Fruit fly (Drosophila melanogaster) whole organism, embryonic: ENCODE results near the gene CG46304.

Source experiments
- Awh ChIP-seq: fragments of 200-800 bp; sonication (Bioruptor generic); IDR thresholded peaks from 2 replicates; pipeline ENCODE4, ENCODE4 v1.3.6; 2022; ENCODE audit warnings: missing biosample characterization, missing genetic modification characterization
- C15 ChIP-seq: fragments of 200-800 bp; sonication (Bioruptor generic); IDR thresholded peaks from 3 replicates; pipeline ENCODE4 v1.3.6; 2022; ENCODE audit warnings: missing biosample characterization, missing genetic modification characterization
- CG1024 ChIP-seq: fragments of 200-800 bp; sonication (Bioruptor generic); IDR thresholded peaks from 2 replicates; pipeline ENCODE4 v1.3.6; 2022; ENCODE audit warnings: missing biosample characterization, missing genetic modification characterization
- CG10366 ChIP-seq: fragments of 200-800 bp; sonication (Bioruptor generic); IDR thresholded peaks from 2 replicates; pipeline ENCODE4 v1.3.6; 2022; ENCODE audit warnings: missing biosample characterization, missing genetic modification characterization
- CG11093 ChIP-seq: fragments of 200-800 bp; sonication (Bioruptor generic); IDR thresholded peaks from 3 replicates; pipeline ENCODE4 v1.3.6; 2022; ENCODE audit warnings: missing biosample characterization, missing genetic modification characterization
- CG11456 ChIP-seq: fragments of 200-800 bp; sonication (Bioruptor generic); IDR thresholded peaks from 3 replicates; pipeline ENCODE4 v1.3.6; 2022; ENCODE audit warnings: missing biosample characterization, missing genetic modification characterization
- CG11504 ChIP-seq: fragments of 200-800 bp; sonication (Bioruptor generic); optimal IDR thresholded peaks from 3 replicates; lab custom pipeline; 2019; ENCODE audit warnings: missing biosample characterization, mild to moderate bottlenecking, missing genetic modification characterization, moderate library complexity
- CG12942 ChIP-seq: fragments of 200-800 bp; sonication (Bioruptor generic); optimal IDR thresholded peaks from 3 replicates; lab custom pipeline; 2016; ENCODE audit warnings: missing biosample characterization, missing genetic modification characterization
- CG17359 ChIP-seq: fragments of 200-800 bp; sonication (Bioruptor generic); optimal IDR thresholded peaks from 3 replicates; lab custom pipeline; 2018; ENCODE audit warnings: missing biosample characterization, mild to moderate bottlenecking, missing genetic modification characterization, moderate library complexity
- CG18599 ChIP-seq: fragments of 200-800 bp; sonication (Bioruptor generic); optimal IDR thresholded peaks from 3 replicates; lab custom pipeline; 2017; ENCODE audit warnings: missing biosample characterization, missing genetic modification characterization, mild to moderate bottlenecking, moderate library complexity, missing genetic modification reagents
- CG18619 ChIP-seq: fragments of 200-800 bp; sonication (Bioruptor generic); optimal IDR thresholded peaks from 3 replicates; lab custom pipeline; 2017; ENCODE audit warnings: missing biosample characterization, mild to moderate bottlenecking, missing genetic modification characterization
- CG2116 ChIP-seq: fragments of 200-800 bp; sonication (Bioruptor generic); optimal IDR thresholded peaks from 3 replicates; lab custom pipeline; 2018; ENCODE audit warnings: missing biosample characterization, mild to moderate bottlenecking, missing genetic modification characterization
- CG2199 ChIP-seq: fragments of 200-800 bp; sonication (Bioruptor generic); IDR thresholded peaks from 3 replicates; pipeline ENCODE4 v1.3.6; 2022; ENCODE audit warnings: missing biosample characterization, missing genetic modification characterization
- CG2712 ChIP-seq: fragments of 200-800 bp; optimal IDR thresholded peaks from 3 replicates; lab custom pipeline; 2019; ENCODE audit warnings: missing biosample characterization, mild to moderate bottlenecking, missing genetic modification characterization, moderate library complexity
- CG30403 ChIP-seq: fragments of 200-800 bp; sonication (Bioruptor generic); optimal IDR thresholded peaks from 3 replicates; lab custom pipeline; 2016; ENCODE audit warnings: missing biosample characterization, missing genetic modification characterization
- CG3163 ChIP-seq: fragments of 200-800 bp; sonication (Bioruptor generic); optimal IDR thresholded peaks from 3 replicates; lab custom pipeline; 2016; ENCODE audit warnings: missing biosample characterization, missing genetic modification characterization
- CG3838 ChIP-seq: fragments of 200-800 bp; sonication (Bioruptor generic); optimal IDR thresholded peaks from 3 replicates; lab custom pipeline; 2016; ENCODE audit warnings: missing biosample characterization, missing genetic modification characterization
- CG4820 ChIP-seq: fragments of 200-800 bp; sonication (Bioruptor generic); optimal IDR thresholded peaks from 3 replicates; lab custom pipeline; 2016; ENCODE audit warnings: missing biosample characterization, missing genetic modification characterization
- CG5245 ChIP-seq: fragments of 200-800 bp; sonication (Bioruptor generic); optimal IDR thresholded peaks from 3 replicates; lab custom pipeline; 2016; ENCODE audit warnings: missing biosample characterization, missing genetic modification characterization
- CG6175 ChIP-seq: fragments of 200-800 bp; sonication (Bioruptor generic); IDR thresholded peaks from 3 replicates; pipeline ENCODE4 v1.3.6; 2022; ENCODE audit warnings: missing biosample characterization, missing genetic modification characterization
- CHES-1-like ChIP-seq: fragments of 200-800 bp; sonication (Bioruptor generic); optimal IDR thresholded peaks from 2 replicates; lab custom pipeline; 2016; ENCODE audit warnings: missing biosample characterization, missing genetic modification characterization
- Drgx ChIP-seq: fragments of 200-800 bp; sonication (Bioruptor generic); IDR thresholded peaks from 2 replicates; pipeline ENCODE4 v1.3.6; 2022; ENCODE audit warnings: missing biosample characterization, missing genetic modification characterization
- ERR ChIP-seq: fragments of 200-800 bp; sonication (Bioruptor generic); optimal IDR thresholded peaks from 2 replicates; lab custom pipeline; 2016; ENCODE audit warnings: missing biosample characterization, missing genetic modification characterization
- Eip74EF ChIP-seq, 2 experiments: fragments of 200-800 bp in 1 of 2; fragments of >200 bp in 1 of 2; sonication (Bioruptor generic) in 1 of 2; optimal IDR thresholded peaks; 2 replicates each; lab custom pipeline; 2017 to 2019; ENCODE audit warnings: missing biosample characterization in 2 of 2, missing genetic modification characterization in 2 of 2, mild to moderate bottlenecking in 1 of 2, moderate library complexity in 1 of 2
- Ets65A ChIP-seq: fragments of 200-800 bp; sonication (Bioruptor generic); peaks from one replicate; lab custom pipeline; 2016; ENCODE audit warnings: missing biosample characterization, missing genetic modification characterization
- Gsc ChIP-seq: fragments of 200-800 bp; sonication (Bioruptor generic); IDR thresholded peaks from 2 replicates; pipeline ENCODE4 v1.3.6; 2022; ENCODE audit warnings: missing biosample characterization, missing genetic modification characterization
- HmgD ChIP-seq: fragments of 200-800 bp; sonication (Bioruptor generic); optimal IDR thresholded peaks from 3 replicates; lab custom pipeline; 2016; ENCODE audit warnings: missing biosample characterization, missing genetic modification characterization
- HmgZ ChIP-seq: fragments of 200-800 bp; sonication (Bioruptor generic); optimal IDR thresholded peaks from 2 replicates; lab custom pipeline; 2018; ENCODE audit warnings: missing biosample characterization, mild to moderate bottlenecking, missing genetic modification characterization
- Hr78 ChIP-seq, 2 experiments: fragments of 200-800 bp in 1 of 2; fragments of >200 bp in 1 of 2; sonication (Bioruptor generic) in 1 of 2; optimal IDR thresholded peaks; 2 replicates each; lab custom pipeline; 2017 to 2019; ENCODE audit warnings: missing biosample characterization in 2 of 2, missing genetic modification characterization in 2 of 2, mild to moderate bottlenecking in 1 of 2, moderate library complexity in 1 of 2
- Kr ChIP-seq: fragments of 200-800 bp; sonication (Bioruptor generic); optimal IDR thresholded peaks from 2 replicates; lab custom pipeline; 2017; ENCODE audit warnings: missing biosample characterization, mild to moderate bottlenecking, missing genetic modification characterization
- Med ChIP-seq: fragments of 200-800 bp; sonication (Bioruptor generic); peaks from one replicate; lab custom pipeline; 2016; ENCODE audit warnings: missing biosample characterization, missing genetic modification characterization, mild to moderate bottlenecking, inconsistent platforms, moderate library complexity
- NFAT ChIP-seq: fragments of 200-800 bp; sonication (Bioruptor generic); IDR thresholded peaks from 2 replicates; pipeline ENCODE4 v1.3.6; 2022; ENCODE audit warnings: missing biosample characterization, missing genetic modification characterization
- PHDP ChIP-seq: fragments of 200-800 bp; sonication (Bioruptor generic); optimal IDR thresholded peaks from 3 replicates; lab custom pipeline; 2018; ENCODE audit warnings: missing biosample characterization, mild to moderate bottlenecking, missing genetic modification characterization, moderate library complexity
- Sox102F ChIP-seq: fragments of 200-800 bp; sonication (Bioruptor generic); optimal IDR thresholded peaks from 2 replicates; lab custom pipeline; 2018; ENCODE audit warnings: missing biosample characterization, mild to moderate bottlenecking, missing genetic modification characterization, moderate library complexity
- Usf ChIP-seq: fragments of 200-800 bp; sonication (Bioruptor generic); optimal IDR thresholded peaks from 2 replicates; lab custom pipeline; 2017; ENCODE audit warnings: missing genotype, missing biosample characterization, missing genetic modification characterization
- abd-A ChIP-seq: fragments of 200-800 bp; sonication (Bioruptor generic); optimal IDR thresholded peaks from 3 replicates; lab custom pipeline; 2019; ENCODE audit warnings: missing biosample characterization, mild to moderate bottlenecking, missing genetic modification characterization, moderate library complexity
- bigmax ChIP-seq: fragments of 200-800 bp; sonication (Bioruptor generic); optimal IDR thresholded peaks from 2 replicates; lab custom pipeline; 2018; ENCODE audit warnings: missing biosample characterization, mild to moderate bottlenecking, missing genetic modification characterization
- crol ChIP-seq: fragments of 200-800 bp; sonication (Bioruptor generic); IDR thresholded peaks from 2 replicates; pipeline ENCODE4 v1.3.6; 2022; ENCODE audit warnings: missing biosample characterization, missing genetic modification characterization
- fru ChIP-seq: fragments of >200 bp; optimal IDR thresholded peaks from 2 replicates; lab custom pipeline; 2017
- gem ChIP-seq: fragments of 200-800 bp; sonication (Bioruptor generic); optimal IDR thresholded peaks from 2 replicates; lab custom pipeline; 2019; ENCODE audit warnings: missing biosample characterization, mild to moderate bottlenecking, missing genetic modification characterization, moderate library complexity
- kah ChIP-seq: fragments of 200-800 bp; sonication (Bioruptor generic); optimal IDR thresholded peaks from 2 replicates; lab custom pipeline; 2018; ENCODE audit warnings: missing biosample characterization, mild to moderate bottlenecking, missing genetic modification characterization
- nmo ChIP-seq: fragments of 200-800 bp; sonication (Bioruptor generic); optimal IDR thresholded peaks from 2 replicates; lab custom pipeline; 2018; ENCODE audit warnings: missing biosample characterization, mild to moderate bottlenecking, missing genetic modification characterization, moderate library complexity
- odd ChIP-seq: fragments of 200-800 bp; sonication (Bioruptor generic); optimal IDR thresholded peaks from 2 replicates; lab custom pipeline; 2017; ENCODE audit warnings: missing biosample characterization, mild to moderate bottlenecking, missing genetic modification characterization
- pb ChIP-seq: fragments of 200-800 bp; sonication (Bioruptor generic); optimal IDR thresholded peaks from 3 replicates; lab custom pipeline; 2016; ENCODE audit warnings: missing biosample characterization, missing genetic modification characterization
- pros ChIP-seq: fragments of 200-800 bp; sonication (Bioruptor generic); optimal IDR thresholded peaks from 3 replicates; lab custom pipeline; 2019; ENCODE audit warnings: missing biosample characterization, mild to moderate bottlenecking, missing genetic modification characterization, moderate library complexity
- pum ChIP-seq: fragments of 200-800 bp; sonication (Bioruptor generic); optimal IDR thresholded peaks from 2 replicates; lab custom pipeline; 2016; ENCODE audit warnings: missing biosample characterization, missing genetic modification characterization
- sens ChIP-seq: fragments of 200-800 bp; sonication (Bioruptor generic); peaks from one replicate; lab custom pipeline; 2016; ENCODE audit warnings: missing biosample characterization, missing genetic modification characterization
- sisA ChIP-seq: fragments of 200-800 bp; sonication (Bioruptor generic); IDR thresholded peaks from 2 replicates; pipeline ENCODE4 v1.3.6; 2022; ENCODE audit warnings: missing biosample characterization, missing genetic modification characterization
- sqz ChIP-seq: fragments of 200-800 bp; sonication (Bioruptor generic); optimal IDR thresholded peaks from 3 replicates; lab custom pipeline; 2018; ENCODE audit warnings: missing biosample characterization, mild to moderate bottlenecking, missing genetic modification characterization
- ttk ChIP-seq: fragments of 200-800 bp; sonication (Bioruptor generic); IDR thresholded peaks from 2 replicates; pipeline ENCODE4 v2.1.2; 2022; ENCODE audit warnings: missing biosample characterization, missing genetic modification characterization
- tup ChIP-seq: fragments of 200-800 bp; sonication (Bioruptor generic); optimal IDR thresholded peaks from 2 replicates; lab custom pipeline; 2016; ENCODE audit warnings: missing biosample characterization, mild to moderate bottlenecking, missing genetic modification characterization, moderate library complexity

The CG46304 gene

dm6 chr2L:18907491-18907890 lies 38.6 kb upstream of the CG46304 start:
- TF ChIP-seq Med (peak; percentile 4), bigmax (no peak), Gsc (GFP tag; lab: Robert Waterston, UW) (no peak), HmgZ (tag; lab: Kevin White, UChicago) (no peak), CG18619 (GFP tag; lab: Kevin White, UChicago) (no peak), Eip74EF (GFP tag; optimal IDR thresholded peaks at IDR 0.05; lab: Kevin White, UChicago) (no peak), CG3163 (GFP tag; lab: Kevin White, UChicago) (no peak), CHES-1-like (GFP tag; lab: Kevin White, UChicago) (no peak), pum (no peak), CG3838 (no peak), CG11093 (GFP tag; lab: Robert Waterston, UW) (no peak), sens (GFP tag; lab: Kevin White, UChicago) (peak; percentile 34), tup (GFP tag; lab: Kevin White, UChicago) (peak; percentile 7), gem (tag; lab: Kevin White, UChicago) (peak; percentile 1), CG17359 (tag; lab: Kevin White, UChicago) (no peak), pros (no peak), CG5245 (no peak), Drgx (0 out of 2 replicates have a peak, but pooled peaks have one; percentile 56), PHDP (no peak), C15 (GFP tag; lab: Robert Waterston, UW) (no peak), Awh (GFP tag; lab: Robert Waterston, UW) (no peak), Sox102F (GFP tag; lab: Kevin White, UChicago) (no peak), CG2116 (GFP tag; lab: Kevin White, UChicago) (no peak), ERR (GFP tag; lab: Kevin White, UChicago) (no peak), NFAT (no peak), CG4820 (no peak), abd-A (tag; lab: Kevin White, UChicago) (no peak), kah (GFP tag; lab: Kevin White, UChicago) (no peak), nmo (GFP tag; lab: Kevin White, UChicago) (peak; percentile 10), Kr (GFP tag; lab: Kevin White, UChicago) (no peak), Hr78 (GFP tag; optimal IDR thresholded peaks at IDR 0.05; lab: Kevin White, UChicago) (no peak), pb (GFP tag; lab: Kevin White, UChicago) (no peak), CG2712 (no peak), CG11456 (GFP tag; lab: Robert Waterston, UW) (no peak), sqz (GFP tag; lab: Kevin White, UChicago) (no peak), Ets65A (peak; percentile 53), CG6175 (no peak), CG30403 (GFP tag; lab: Kevin White, UChicago) (no peak), odd (GFP tag; lab: Kevin White, UChicago) (no peak), CG10366 (GFP tag; lab: Robert Waterston, UW) (no peak), crol (peak; percentile 55), CG2199 (GFP tag; lab: Robert Waterston, UW) (no peak), HmgD (no peak), sisA (GFP tag; lab: Robert Waterston, UW) (no peak), Usf (GFP tag; lab: Kevin White, UChicago) (no peak), ttk (GFP tag; lab: Robert Waterston, UW) (0 out of 2 replicates have a peak, but pooled peaks have one; percentile 23), CG11504 (tag; lab: Kevin White, UChicago) (peak; percentile 19), fru (lab: Kevin White, UChicago) (no peak), CG12942 (GFP tag; lab: Kevin White, UChicago) (no peak), CG1024 (no peak), CG18599 (GFP tag; lab: Kevin White, UChicago) (no peak)
